Fruit fly (Drosophila melanogaster): Measurements from ENCODE around the gene Jon65Aiv.

dm6 chr3L:6038720-6039205 is at the start of gene Jon65Aiv:
- TF ChIP-seq CG1620 (GFP tag; optimal IDR thresholded peaks at IDR 0.05), result no peak
- no peak for TF ChIP-seq Crg-1 (GFP tag; optimal IDR thresholded peaks at IDR 0.05)
- no peak for TF ChIP-seq Mnt (GFP tag; optimal IDR thresholded peaks at IDR 0.05)
- TF ChIP-seq cnc (optimal IDR thresholded peaks at IDR 0.05), result no peak
- TF ChIP-seq Hr96 (GFP tag; optimal IDR thresholded peaks at IDR 0.05), result no peak
- no peak for TF ChIP-seq Clk (GFP tag; optimal IDR thresholded peaks at IDR 0.05)
- TF ChIP-seq toe (GFP tag; optimal IDR thresholded peaks at IDR 0.05), result no peak
- TF ChIP-seq CG12768 (GFP tag; optimal IDR thresholded peaks at IDR 0.05), result no peak
- TF ChIP-seq tj (GFP tag; optimal IDR thresholded peaks at IDR 0.05), result no peak
